Fruit fly (Drosophila melanogaster): ENCODE results near the gene bif.

bif gene

DNA sequence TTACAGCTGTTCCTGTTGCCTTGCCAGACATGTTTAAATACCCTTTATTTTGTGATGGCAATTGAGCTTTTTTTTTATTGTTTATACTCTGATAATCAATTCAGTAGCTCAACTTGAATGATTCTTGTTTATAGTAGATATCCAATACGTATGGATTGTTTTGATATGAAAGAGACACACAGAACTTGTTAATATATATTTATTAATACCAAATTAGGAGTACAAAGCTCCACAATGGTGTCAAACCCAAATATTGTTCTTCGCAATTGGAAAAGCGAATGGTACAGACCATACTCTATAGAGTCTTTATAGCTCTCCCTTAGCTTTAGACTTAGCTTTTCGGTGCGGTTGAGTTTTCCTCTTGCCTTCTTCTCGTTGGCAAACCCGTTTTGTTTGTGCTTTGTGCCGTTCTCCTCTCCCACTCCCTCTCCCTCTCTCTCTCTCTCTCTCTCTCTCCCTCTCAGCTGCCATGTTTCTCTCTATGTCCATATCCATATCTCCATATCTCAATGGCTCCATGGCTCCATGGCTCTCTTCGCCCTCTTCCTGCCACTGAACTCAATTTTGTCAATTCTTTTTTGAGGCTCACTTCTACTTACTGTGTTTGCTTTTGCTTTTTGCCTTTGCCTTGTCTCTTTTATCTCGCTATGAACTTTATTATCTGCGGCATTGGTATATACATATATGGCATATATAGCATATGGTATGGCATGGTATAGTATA, 7.3 kb downstream of the bif start (continued):
- TF ChIP-seq CG15011 (GFP tag; optimal IDR thresholded peaks at IDR 0.05) (peak; percentile 38), Asciz (GFP tag; optimal IDR thresholded peaks at IDR 0.05) (peak; percentile 39), row (GFP tag; IDR thresholded peaks at IDR 0.05) (peak; percentile 29; the same call in 1 of the 3 replicates), stwl (tag; optimal IDR thresholded peaks at IDR 0.05) (no peak), Trl (optimal IDR thresholded peaks at IDR 0.05) (peak; percentile 89 to 99), Trl (GFP tag; optimal IDR thresholded peaks at IDR 0.05) (peak; percentile 72), CG5245 (GFP tag; optimal IDR thresholded peaks at IDR 0.05) (no peak), cwo (GFP tag; optimal IDR thresholded peaks at IDR 0.05) (peak; percentile 48), Hr39 (optimal IDR thresholded peaks at IDR 0.05) (no peak), Dp (GFP tag; optimal IDR thresholded peaks at IDR 0.05) (no peak), gcm2 (GFP tag; optimal IDR thresholded peaks at IDR 0.05) (no peak), CG16813 (GFP tag; IDR thresholded peaks at IDR 0.05; ENCODE audit: partially characterized antibody) (no peak), bigmax (GFP tag; optimal IDR thresholded peaks at IDR 0.05) (no peak), B-H2 (GFP tag; optimal IDR thresholded peaks at IDR 0.05) (peak; percentile 50), CG11695 (GFP tag; IDR thresholded peaks at IDR 0.05) (peak; percentile 36; the same call in 1 of the 3 replicates), gem (tag; optimal IDR thresholded peaks at IDR 0.05) (no peak), schlank (tag; optimal IDR thresholded peaks at IDR 0.05) (peak; percentile 26), CG31388 (GFP tag; optimal IDR thresholded peaks at IDR 0.05) (no peak), Doc2 (GFP tag; IDR thresholded peaks at IDR 0.05) (no peak), ind (GFP tag; optimal IDR thresholded peaks at IDR 0.05) (no peak), CG9876 (GFP tag; optimal IDR thresholded peaks at IDR 0.05) (no peak), fd3F (GFP tag; optimal IDR thresholded peaks at IDR 0.05) (no peak), Antp (GFP tag; optimal IDR thresholded peaks at IDR 0.05) (no peak), Dip3 (GFP tag; optimal IDR thresholded peaks at IDR 0.05) (no peak), sim (GFP tag; IDR thresholded peaks at IDR 0.05) (no peak), CG3995 (GFP tag; optimal IDR thresholded peaks at IDR 0.05) (no peak), CG33213 (GFP tag; optimal IDR thresholded peaks at IDR 0.05) (peak; percentile 18), CG3281 (GFP tag; optimal IDR thresholded peaks at IDR 0.05) (peak; percentile 66), sens (GFP tag) (peak; percentile 85), CG5953 (GFP tag; IDR thresholded peaks at IDR 0.05) (no peak), CG10267 (tag; optimal IDR thresholded peaks at IDR 0.05) (no peak), TFAM (GFP tag; optimal IDR thresholded peaks at IDR 0.05) (no peak), fd102C (GFP tag; optimal IDR thresholded peaks at IDR 0.05) (no peak), aop (GFP tag; IDR thresholded peaks at IDR 0.05) (no peak), zf30C (GFP tag; optimal IDR thresholded peaks at IDR 0.05) (no peak), Sox100B (GFP tag; optimal IDR thresholded peaks at IDR 0.05) (peak; percentile 25), bowl (GFP tag; IDR thresholded peaks at IDR 0.05) (no peak), D19A (tag; optimal IDR thresholded peaks at IDR 0.05) (peak; percentile 57), CG18262 (tag; optimal IDR thresholded peaks at IDR 0.05) (peak; percentile 6), CG6813 (GFP tag; optimal IDR thresholded peaks at IDR 0.05) (peak; percentile 69), CG13123 (GFP tag; optimal IDR thresholded peaks at IDR 0.05) (no peak), insv (GFP tag; optimal IDR thresholded peaks at IDR 0.05) (no peak), nmo (GFP tag; optimal IDR thresholded peaks at IDR 0.05) (no peak), ato (GFP tag; IDR thresholded peaks at IDR 0.05; ENCODE audit: partially characterized antibody) (no peak), pan (optimal IDR thresholded peaks at IDR 0.05) (no peak), pan (GFP tag; optimal IDR thresholded peaks at IDR 0.05 in 1 of 2, IDR thresholded peaks at IDR 0.05 in 1 of 2) (no peak), CG8765 (GFP tag; IDR thresholded peaks at IDR 0.05) (no peak), zfh1 (GFP tag; IDR thresholded peaks at IDR 0.05) (no peak), CG6854 (GFP tag; optimal IDR thresholded peaks at IDR 0.05) (peak; percentile 74), chn (GFP tag; optimal IDR thresholded peaks at IDR 0.05) (no peak), CG4328 (GFP tag; optimal IDR thresholded peaks at IDR 0.05) (peak; percentile 30)

Measured in whole organism, embryonic.